Worm (Caenorhabditis elegans) whole organism, late embryonic: ENCODE results near the gene lsm-7.
A peak's percentile ranks its signal among the peaks of the same experiment; 100 is the strongest.

Experiments used
- F13H6.1 ChIP-seq: sonication (generic microtip); optimal IDR thresholded peaks from 2 replicates; lab custom pipeline; 2016; ENCODE audit warnings: missing genetic modification characterization, missing compliant biosample characterization
- ama-1 ChIP-seq: fragments of 150-350 bp; optimal IDR thresholded peaks from 2 replicates; lab custom pipeline; 2014
- ceh-9 ChIP-seq: sonication (generic microtip); optimal IDR thresholded peaks from 2 replicates; lab custom pipeline; 2016; ENCODE audit warnings: mild to moderate bottlenecking, missing genetic modification characterization, inconsistent platforms, missing compliant biosample characterization
- fax-1 ChIP-seq: sonication (generic microtip); optimal IDR thresholded peaks from 2 replicates; lab custom pipeline; 2016; ENCODE audit warnings: missing genotype, missing genetic modification characterization, missing compliant biosample characterization
- hlh-15 ChIP-seq: sonication (generic microtip); optimal IDR thresholded peaks from 2 replicates; lab custom pipeline; 2016; ENCODE audit warnings: missing genetic modification characterization, missing compliant biosample characterization
- hlh-8 ChIP-seq: sonication (generic microtip); optimal IDR thresholded peaks from 2 replicates; lab custom pipeline; 2016; ENCODE audit warnings: missing genotype, missing genetic modification characterization, missing compliant biosample characterization
- nhr-232 ChIP-seq: sonication (generic microtip); optimal IDR thresholded peaks from 2 replicates; lab custom pipeline; 2016; ENCODE audit warnings: missing genetic modification characterization, missing compliant biosample characterization
- pros-1 ChIP-seq: fragments of 150-350 bp; optimal IDR thresholded peaks from 2 replicates; lab custom pipeline; 2014; ENCODE audit warnings: missing biosample characterization, missing genetic modification reagents, missing genetic modification characterization
- sox-4 ChIP-seq: sonication (generic microtip); optimal IDR thresholded peaks from 2 replicates; lab custom pipeline; 2017; ENCODE audit warnings: mild to moderate bottlenecking, missing genetic modification characterization, inconsistent platforms, missing compliant biosample characterization
- unc-55 ChIP-seq: sonication (generic microtip); optimal IDR thresholded peaks from 2 replicates; lab custom pipeline; 2017; ENCODE audit warnings: missing biosample characterization, missing genetic modification reagents, missing genetic modification characterization

DNA sequence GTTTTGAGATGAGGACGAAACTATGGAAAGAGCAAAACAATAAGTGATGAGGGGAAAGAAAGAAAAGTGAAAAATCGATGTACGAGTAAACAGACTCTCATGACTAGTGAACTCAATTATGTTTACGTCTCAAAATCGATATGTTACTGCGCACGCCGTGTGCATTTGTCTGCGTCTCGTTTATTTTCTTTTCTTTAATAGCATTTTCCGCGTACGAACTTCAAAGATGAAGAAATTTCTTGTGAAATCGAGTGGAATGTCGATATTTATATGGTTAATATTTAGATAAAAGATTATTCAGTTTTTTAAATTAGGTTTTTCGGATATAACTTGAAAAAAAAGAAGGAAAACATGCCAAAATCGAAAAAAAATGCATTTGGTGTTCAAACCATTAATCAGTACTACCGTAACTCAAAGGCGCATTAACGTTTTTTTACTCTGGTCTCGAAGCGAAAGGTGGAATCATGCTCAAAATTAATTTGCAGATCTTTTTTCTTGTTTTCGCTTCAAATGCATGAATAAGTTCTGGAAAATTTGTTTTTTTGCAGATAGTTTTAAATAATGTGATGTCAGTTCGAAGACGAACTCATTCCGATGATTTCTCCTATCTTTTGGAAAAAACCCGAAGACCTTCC lies 3.7 kb downstream of the lsm-7 start, which contains the start of gene fic-1:
- TF ChIP-seq F13H6.1 (tag; lab: Kevin White, UChicago) (no peak), ceh-9 (tag; lab: Kevin White, UChicago) (no peak), ama-1 (no peak), hlh-8 (no peak), fax-1 (tag; lab: Kevin White, UChicago) (no peak), nhr-232 (tag; lab: Kevin White, UChicago) (no peak), sox-4 (tag; lab: Kevin White, UChicago) (no peak), hlh-15 (tag; lab: Kevin White, UChicago) (no peak), unc-55 (peak; percentile 13), pros-1 (tag; lab: Kevin White, UChicago) (no peak)
